Fruit fly (Drosophila melanogaster) Kc167 (cell line): ENCODE data around the gene CAH16.

Experiments used
- Myc ChIP-seq: fragments of >200 bp; optimal IDR thresholded peaks from 2 replicates; lab custom pipeline; 2017; ENCODE audit warnings: missing external identifiers
- h ChIP-seq: fragments of >200 bp; optimal IDR thresholded peaks from 3 replicates; lab custom pipeline; 2018; ENCODE audit warnings: missing external identifiers
- insv ChIP-seq: fragments of >200 bp; optimal IDR thresholded peaks from 3 replicates; lab custom pipeline; 2018; ENCODE audit warnings: missing external identifiers
- psq ChIP-seq: fragments of >200 bp; optimal IDR thresholded peaks from 2 replicates; lab custom pipeline; 2017; ENCODE audit warnings: missing external identifiers
- ttk ChIP-seq: sonication (Bioruptor generic); optimal IDR thresholded peaks from 2 replicates; lab custom pipeline; 2017; ENCODE audit warnings: missing external identifiers

- TF ChIP-seq ttk (no peak), h (lab: Kevin White, UChicago) (no peak), Myc (lab: Kevin White, UChicago) (no peak), psq (lab: Kevin White, UChicago) (no peak), insv (lab: Kevin White, UChicago) (no peak)
Measured at dm6 chr3R:31222125-31222889, 37.7 kb upstream of the CAH16 start.
